Worm (Caenorhabditis elegans): ENCODE data around the gene bath-37.
A peak's percentile ranks its signal among the peaks of the same experiment; 100 is the strongest.

bath-37 gene

DNA sequence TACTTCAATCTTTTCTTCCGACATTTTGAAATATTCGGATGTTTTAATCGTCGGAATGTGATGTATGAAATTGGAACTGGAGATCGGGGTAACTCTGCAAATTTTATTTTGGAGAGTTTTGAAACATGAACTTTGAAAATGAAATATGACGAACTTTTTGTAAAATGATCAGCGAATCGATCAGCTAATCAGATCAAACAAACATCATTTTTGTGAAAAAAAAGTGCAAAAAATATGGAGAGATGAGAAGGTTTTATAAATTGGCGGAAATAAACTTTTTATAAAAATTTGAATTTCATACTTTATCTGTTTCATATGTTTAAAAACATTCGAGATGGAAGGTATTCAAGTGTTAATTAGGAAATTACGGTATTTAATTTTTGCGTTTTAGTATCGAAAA lies 42.8 kb downstream of the bath-37 start, which contains the start of gene dlc-2:
Gene dlc-2 (minus strand): TSS at position 101 of the 400 bp plus-strand sequence.
- no peak for TF ChIP-seq Y22D7AL.16 (tag; optimal IDR thresholded peaks at IDR 0.05)

DNA sequence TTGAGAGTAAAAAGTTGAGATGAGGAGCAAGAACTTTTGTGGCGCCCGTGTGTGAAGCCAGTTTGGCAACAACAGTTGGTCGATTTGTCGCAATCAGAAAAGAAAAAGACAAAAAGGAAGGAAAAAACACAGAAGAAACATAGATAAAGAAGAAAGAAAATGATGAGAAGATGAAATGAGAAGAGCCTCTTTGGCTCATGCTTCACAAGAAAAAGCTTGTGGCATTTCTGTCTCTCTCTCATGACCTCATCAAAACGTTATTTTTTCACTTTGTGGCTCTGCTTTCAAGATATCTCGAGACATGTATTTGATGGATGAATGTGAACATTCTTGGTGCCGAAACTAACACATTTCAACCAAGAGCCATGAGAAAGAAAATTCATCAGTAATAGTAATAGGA lies 44.4 kb downstream of the bath-37 start:
- TF ChIP-seq ceh-48 (tag; optimal IDR thresholded peaks at IDR 0.05) (no peak), ceh-18 (tag; optimal IDR thresholded peaks at IDR 0.05) (peak; percentile 62)

DNA sequence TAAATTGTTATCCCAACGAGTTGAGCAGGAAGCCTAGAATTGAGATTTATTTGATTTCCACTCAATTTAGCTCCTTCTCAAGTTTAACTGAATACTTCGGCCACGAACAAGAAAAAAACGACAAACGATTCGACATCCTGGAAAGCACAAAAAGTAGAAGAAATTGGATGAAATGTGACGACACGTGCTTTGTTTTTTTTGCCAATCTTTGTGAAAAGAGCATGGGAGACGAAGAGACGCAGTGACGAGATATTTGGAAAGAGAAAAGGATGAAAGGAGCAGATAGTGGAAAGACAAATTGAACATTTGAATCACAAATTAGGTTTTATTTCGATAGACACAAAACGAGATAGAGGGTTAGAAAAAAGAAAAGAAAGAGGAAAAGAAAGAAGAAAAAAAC lies 45.8 kb downstream of the bath-37 start:
- TF ChIP-seq dmd-4 (tag; optimal IDR thresholded peaks at IDR 0.05; ENCODE audit: borderline replicate concordance) = no peak
- no peak for TF ChIP-seq zip-5 (tag; optimal IDR thresholded peaks at IDR 0.05)
- no peak for TF ChIP-seq lim-6 (tag; optimal IDR thresholded peaks at IDR 0.05)
- TF ChIP-seq rnt-1 (tag; optimal IDR thresholded peaks at IDR 0.05) = no peak
- TF ChIP-seq unc-42 (tag; optimal IDR thresholded peaks at IDR 0.05) = peak; percentile 91
- no peak for TF ChIP-seq ttx-3 (tag; optimal IDR thresholded peaks at IDR 0.05)

DNA sequence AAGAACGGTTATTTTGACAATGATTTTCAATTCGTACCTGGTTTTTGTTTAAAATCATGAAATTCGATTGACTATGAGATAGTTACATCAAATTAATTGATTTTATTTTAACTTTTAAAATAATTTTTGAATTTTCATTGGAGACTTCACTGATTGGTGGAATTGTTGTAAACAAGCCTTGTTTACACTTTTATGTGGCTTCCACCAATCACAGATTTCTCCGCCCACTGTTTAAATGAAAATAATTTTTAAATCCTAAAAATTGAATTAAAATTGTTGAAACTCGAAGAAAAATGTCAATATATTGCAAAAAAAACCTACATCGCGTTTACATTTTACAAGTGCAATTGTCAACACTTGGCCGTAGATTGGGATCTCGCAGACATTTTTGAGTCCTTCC lies 51.8 kb downstream of the bath-37 start:
- TF ChIP-seq lim-6 (tag; optimal IDR thresholded peaks at IDR 0.05) (no peak), fkh-6 (tag; optimal IDR thresholded peaks at IDR 0.05) (no peak), nfya-1 (tag; optimal IDR thresholded peaks at IDR 0.05) (peak; percentile 88), C08G9.2 (tag; optimal IDR thresholded peaks at IDR 0.05) (no peak), ceh-34 (tag; optimal IDR thresholded peaks at IDR 0.05) (no peak), K02D7.2 (tag; optimal IDR thresholded peaks at IDR 0.05) (no peak), unc-86 (tag; optimal IDR thresholded peaks at IDR 0.05) (no peak)

DNA sequence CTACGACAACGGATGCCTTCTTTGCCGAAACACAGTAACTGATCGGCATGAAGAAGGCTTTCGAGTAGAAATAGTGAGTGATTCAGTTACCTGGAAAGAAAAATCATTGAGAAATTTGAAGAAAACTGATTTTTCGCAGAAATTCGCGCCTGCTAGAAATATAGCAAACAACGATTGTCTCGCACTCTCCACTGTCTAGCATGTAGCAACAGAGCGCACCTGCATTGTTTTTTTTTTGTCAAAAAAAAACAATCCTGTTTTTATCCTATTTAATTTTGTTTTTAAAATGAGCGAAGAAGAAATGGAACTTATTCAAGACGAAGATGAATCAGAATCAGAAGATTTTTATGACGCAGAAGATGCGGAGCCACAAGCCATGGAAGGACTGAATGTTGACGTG lies 52.4 kb downstream of the bath-37 start, which contains the start of the genes ddb-1 and M18.6:
Gene ddb-1 (minus strand): TSS at position 90 of the 400 bp plus-strand sequence.
Gene M18.6 (plus strand): TSS at position 235 of the 400 bp plus-strand sequence.
- TF ChIP-seq madf-2 (tag; optimal IDR thresholded peaks at IDR 0.05) = no peak
- TF ChIP-seq nfya-1 (tag; optimal IDR thresholded peaks at IDR 0.05) = peak; percentile 26

DNA sequence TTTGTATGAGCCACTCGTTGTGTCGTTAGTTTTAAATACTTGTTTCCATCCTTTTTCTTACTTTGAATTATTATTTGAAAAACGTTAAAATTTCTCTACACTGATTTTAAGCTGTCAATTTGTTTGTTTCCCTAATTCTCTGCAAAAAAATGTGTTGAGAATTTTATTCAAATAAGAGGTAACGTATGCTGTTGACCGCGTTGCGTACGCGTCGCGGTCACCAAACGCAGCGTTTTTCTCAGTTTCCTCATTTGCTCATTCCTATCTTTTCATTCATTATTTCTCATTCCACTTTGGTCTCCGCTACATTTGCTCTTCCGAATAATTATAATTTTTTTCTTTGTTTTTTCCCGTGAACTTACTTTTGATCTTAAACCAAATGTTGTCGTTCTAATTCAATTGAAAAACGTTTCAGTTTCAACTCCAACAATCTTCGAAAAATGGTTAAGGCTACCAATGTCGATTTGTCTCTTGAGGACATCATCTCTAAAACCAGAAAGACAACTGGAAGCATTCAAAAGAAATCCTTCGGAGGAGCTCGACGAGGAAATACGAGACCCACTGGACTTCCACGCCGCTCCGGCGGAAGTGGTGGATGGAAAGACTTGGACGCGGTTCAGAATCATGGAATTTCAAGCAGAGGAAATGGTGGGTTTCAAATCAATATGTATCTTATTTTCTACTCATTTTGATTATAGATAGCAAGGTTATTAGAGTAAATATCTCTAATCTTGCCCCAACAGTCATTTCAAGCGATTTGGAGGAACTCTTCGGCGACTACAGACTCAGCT lies 54.4 kb downstream of the bath-37 start, which contains the start of gene aly-3:
Gene aly-3 (plus strand): TSS at position 409 of the 791 bp plus-strand sequence.
- TF ChIP-seq ahr-1 (tag; optimal IDR thresholded peaks at IDR 0.05) = no peak
- TF ChIP-seq nfya-1 (tag; optimal IDR thresholded peaks at IDR 0.05) = peak; percentile 11
- TF ChIP-seq dmd-4 (tag; optimal IDR thresholded peaks at IDR 0.05; ENCODE audit: borderline replicate concordance) = no peak
- TF ChIP-seq ceh-6 (GFP tag; optimal IDR thresholded peaks at IDR 0.05) = no peak
- no peak for TF ChIP-seq ceh-34 (tag; optimal IDR thresholded peaks at IDR 0.05)
- peak; percentile 19 for TF ChIP-seq tbx-2 (tag; optimal IDR thresholded peaks at IDR 0.05)
